Fruit fly (Drosophila melanogaster): ENCODE data around the gene Sodh2.

DNA sequence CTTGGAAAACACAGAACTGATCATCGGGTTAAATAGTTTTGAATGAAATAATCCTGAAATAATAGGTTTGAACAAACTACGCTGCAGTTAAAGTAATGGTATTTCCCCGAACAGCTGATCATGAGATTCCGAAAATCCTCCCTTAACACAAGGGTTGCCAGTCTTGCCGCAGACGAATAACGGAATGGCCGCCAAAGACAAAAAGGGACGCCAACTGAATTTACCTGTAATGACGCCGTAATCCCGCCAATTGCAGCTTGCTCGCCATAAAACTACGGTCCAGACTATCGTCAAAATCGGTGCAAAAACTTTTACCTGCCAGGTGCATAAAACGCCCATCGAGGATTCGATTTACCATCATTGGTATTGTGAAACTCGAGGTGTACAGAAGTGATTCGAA lies 19.6 kb upstream of the Sodh2 start, which contains the start of gene CG4570:
- no peak for TF ChIP-seq CG5204 (GFP tag; optimal IDR thresholded peaks at IDR 0.05)
- no peak for TF ChIP-seq cnc (optimal IDR thresholded peaks at IDR 0.05)
